Fruit fly (Drosophila melanogaster): ENCODE measurements around the gene CG3706.

CG3706 gene

DNA sequence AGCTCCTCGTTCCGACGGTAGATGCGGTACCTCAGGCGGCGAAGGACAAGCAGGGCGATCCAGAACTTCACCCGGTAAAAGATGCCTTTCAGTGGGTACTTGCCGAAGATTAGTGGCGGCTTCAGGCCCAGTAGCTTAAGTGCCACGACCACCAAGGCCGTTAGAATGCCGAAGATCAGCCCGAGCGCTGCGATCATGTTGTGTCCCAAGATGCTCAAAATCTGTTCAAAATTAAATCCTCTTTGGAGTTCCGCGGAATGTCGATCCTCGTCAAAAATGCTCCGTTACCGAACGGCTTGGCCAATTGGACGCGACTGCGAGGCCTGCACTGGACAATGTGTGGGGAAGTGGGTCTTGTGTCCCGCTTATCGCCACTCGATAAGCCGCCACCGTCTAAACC, at the start of gene CG3706, which contains the start of gene CG32815:
Gene CG3706 (minus strand): TSS at position 310 of the 400 bp plus-strand sequence.
Gene CG32815 (plus strand): TSS at position 301 of the 400 bp plus-strand sequence.
- TF ChIP-seq cic (GFP tag; optimal IDR thresholded peaks at IDR 0.05) (no peak), CG7045 (GFP tag; optimal IDR thresholded peaks at IDR 0.05) (no peak), cnc (optimal IDR thresholded peaks at IDR 0.05) (no peak), Clk (GFP tag; optimal IDR thresholded peaks at IDR 0.05) (no peak), CG14711 (tag; optimal IDR thresholded peaks at IDR 0.05) (no peak), ovo (GFP tag; optimal IDR thresholded peaks at IDR 0.05) (no peak), toe (GFP tag; optimal IDR thresholded peaks at IDR 0.05) (no peak), CG11617 (GFP tag; optimal IDR thresholded peaks at IDR 0.05) (no peak)

DNA sequence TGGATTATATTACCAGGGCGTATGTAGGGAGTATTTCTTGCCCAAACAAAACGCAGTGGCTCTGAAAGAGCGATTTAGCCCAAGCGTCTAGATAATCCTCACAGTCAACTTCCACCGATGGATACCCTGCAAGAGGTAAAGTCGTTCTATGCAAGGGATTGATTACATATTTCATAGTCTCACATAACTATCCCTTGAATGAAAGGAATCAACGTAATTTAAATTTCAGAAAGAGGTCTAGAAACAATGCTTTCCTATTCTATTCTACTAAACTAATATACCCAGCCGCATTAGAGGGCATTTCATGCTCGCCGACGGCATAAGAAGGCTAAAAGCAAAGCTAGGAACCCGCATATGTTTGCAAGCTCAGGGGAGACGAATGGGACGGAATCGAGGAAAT, 34.5 kb upstream of the CG3706 start:
- TF ChIP-seq ovo (GFP tag; optimal IDR thresholded peaks at IDR 0.05) (no peak), CG14711 (tag; optimal IDR thresholded peaks at IDR 0.05) (no peak), cic (GFP tag; optimal IDR thresholded peaks at IDR 0.05) (no peak), CG1620 (GFP tag; optimal IDR thresholded peaks at IDR 0.05) (no peak), CG33017 (tag; optimal IDR thresholded peaks at IDR 0.05) (no peak), CG12768 (GFP tag; optimal IDR thresholded peaks at IDR 0.05) (no peak), CG5204 (GFP tag; optimal IDR thresholded peaks at IDR 0.05) (no peak), tj (GFP tag; optimal IDR thresholded peaks at IDR 0.05) (no peak), Crg-1 (GFP tag; optimal IDR thresholded peaks at IDR 0.05) (no peak), CG11617 (GFP tag; optimal IDR thresholded peaks at IDR 0.05) (no peak), Clk (GFP tag; optimal IDR thresholded peaks at IDR 0.05) (no peak), CG7101 (tag; optimal IDR thresholded peaks at IDR 0.05) (no peak), cnc (optimal IDR thresholded peaks at IDR 0.05) (no peak), kay (GFP tag; ENCODE audit: borderline replicate concordance) (no peak), Hr96 (GFP tag; optimal IDR thresholded peaks at IDR 0.05) (no peak)

- TF ChIP-seq CG1620 (GFP tag; optimal IDR thresholded peaks at IDR 0.05) (no peak), cic (GFP tag; optimal IDR thresholded peaks at IDR 0.05) (no peak), bab1 (GFP tag; optimal IDR thresholded peaks at IDR 0.05) (no peak), tj (GFP tag; optimal IDR thresholded peaks at IDR 0.05) (no peak), Hr96 (GFP tag; optimal IDR thresholded peaks at IDR 0.05) (no peak), CG7045 (GFP tag; optimal IDR thresholded peaks at IDR 0.05) (no peak), CG5204 (GFP tag; optimal IDR thresholded peaks at IDR 0.05) (no peak), cnc (optimal IDR thresholded peaks at IDR 0.05) (no peak), CG12768 (GFP tag; optimal IDR thresholded peaks at IDR 0.05) (no peak), pad (GFP tag; optimal IDR thresholded peaks at IDR 0.05) (no peak), Crg-1 (GFP tag; optimal IDR thresholded peaks at IDR 0.05) (no peak), CG7101 (tag; optimal IDR thresholded peaks at IDR 0.05) (no peak), Clk (GFP tag; optimal IDR thresholded peaks at IDR 0.05) (no peak), CG14711 (tag; optimal IDR thresholded peaks at IDR 0.05) (no peak), Mnt (GFP tag; optimal IDR thresholded peaks at IDR 0.05) (no peak), CG11617 (GFP tag; optimal IDR thresholded peaks at IDR 0.05) (no peak), kay (GFP tag; ENCODE audit: borderline replicate concordance) (no peak)
Observed at dm6 chrX:964012-964411, 31.7 kb upstream of the CG3706 start.

DNA sequence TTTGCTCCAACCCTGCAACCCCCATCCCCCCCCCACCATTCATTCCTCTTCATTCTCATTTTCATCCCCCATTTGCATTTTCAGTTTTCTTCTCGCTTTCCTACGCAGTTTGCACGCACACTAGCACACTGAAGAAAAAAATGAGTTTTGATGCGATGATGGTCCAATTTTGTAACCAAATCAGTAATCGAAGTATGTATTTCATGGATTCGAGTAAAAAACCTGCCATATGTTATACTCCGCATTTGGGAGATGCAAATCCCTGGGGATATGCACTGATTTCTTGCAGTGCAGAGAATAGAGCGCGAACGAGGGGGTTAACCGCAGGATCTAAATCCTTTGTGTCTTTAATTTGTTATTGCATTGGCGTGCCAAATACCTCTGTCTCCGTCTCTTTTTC, 23.6 kb upstream of the CG3706 start:
- TF ChIP-seq Crg-1 (GFP tag; optimal IDR thresholded peaks at IDR 0.05) (no peak), cnc (optimal IDR thresholded peaks at IDR 0.05) (no peak), tj (GFP tag; optimal IDR thresholded peaks at IDR 0.05) (no peak), CG7045 (GFP tag; optimal IDR thresholded peaks at IDR 0.05) (no peak), CG14711 (tag; optimal IDR thresholded peaks at IDR 0.05) (no peak), CG33017 (tag; optimal IDR thresholded peaks at IDR 0.05) (no peak), toe (GFP tag; optimal IDR thresholded peaks at IDR 0.05) (no peak), kay (GFP tag; ENCODE audit: borderline replicate concordance) (no peak), CG7101 (tag; optimal IDR thresholded peaks at IDR 0.05) (no peak), CG1620 (GFP tag; optimal IDR thresholded peaks at IDR 0.05) (no peak)

DNA sequence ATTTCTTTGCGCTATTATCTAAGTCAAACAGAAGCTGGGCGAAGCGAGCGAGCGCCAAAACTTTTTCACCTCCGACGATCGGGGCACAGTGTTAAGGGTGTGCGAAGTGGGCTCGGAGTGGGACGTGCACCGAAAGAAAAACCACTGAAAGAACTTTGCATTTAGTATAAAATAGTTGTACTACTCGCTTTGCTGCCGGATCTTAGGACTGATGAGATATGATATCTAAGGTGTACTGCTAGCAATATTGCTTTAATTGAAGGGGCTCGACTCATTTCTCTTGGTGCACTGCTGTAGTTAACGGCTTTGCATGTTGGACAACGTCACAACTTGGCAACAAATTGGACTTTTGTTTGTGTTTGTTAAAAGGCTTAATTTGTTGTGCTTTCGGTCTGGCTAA, 21.5 kb upstream of the CG3706 start:
- TF ChIP-seq pad (GFP tag; optimal IDR thresholded peaks at IDR 0.05), result no peak
- TF ChIP-seq CG5204 (GFP tag; optimal IDR thresholded peaks at IDR 0.05), result no peak
- no peak for TF ChIP-seq CG1620 (GFP tag; optimal IDR thresholded peaks at IDR 0.05)
- no peak for TF ChIP-seq Clk (GFP tag; optimal IDR thresholded peaks at IDR 0.05)
- TF ChIP-seq ovo (GFP tag; optimal IDR thresholded peaks at IDR 0.05), result no peak
- no peak for TF ChIP-seq CG14711 (tag; optimal IDR thresholded peaks at IDR 0.05)
- TF ChIP-seq CG33017 (tag; optimal IDR thresholded peaks at IDR 0.05), result no peak
- no peak for TF ChIP-seq Mnt (GFP tag; optimal IDR thresholded peaks at IDR 0.05)
- TF ChIP-seq CG7101 (tag; optimal IDR thresholded peaks at IDR 0.05), result no peak
- TF ChIP-seq CG7045 (GFP tag; optimal IDR thresholded peaks at IDR 0.05), result no peak
- no peak for TF ChIP-seq Crg-1 (GFP tag; optimal IDR thresholded peaks at IDR 0.05)
- no peak for TF ChIP-seq kay (GFP tag; ENCODE audit: borderline replicate concordance)

dm6 chrX:951800-952199, 19.5 kb upstream of the CG3706 start, which contains the start of gene CG3690:
Gene CG3690, minus strand, starts transcription at chrX:951900.
- no peak for TF ChIP-seq Crg-1 (GFP tag; optimal IDR thresholded peaks at IDR 0.05)
- no peak for TF ChIP-seq bab1 (GFP tag; optimal IDR thresholded peaks at IDR 0.05)
- no peak for TF ChIP-seq toe (GFP tag; optimal IDR thresholded peaks at IDR 0.05)

- TF ChIP-seq Mnt (GFP tag; optimal IDR thresholded peaks at IDR 0.05), result no peak
- TF ChIP-seq cnc (optimal IDR thresholded peaks at IDR 0.05), result no peak
- TF ChIP-seq Clk (GFP tag; optimal IDR thresholded peaks at IDR 0.05), result no peak
- TF ChIP-seq bab1 (GFP tag; optimal IDR thresholded peaks at IDR 0.05), result no peak
- TF ChIP-seq tj (GFP tag; optimal IDR thresholded peaks at IDR 0.05), result no peak
Observed at dm6 chrX:948285-948556, 15.9 kb upstream of the CG3706 start.
